Worm (Caenorhabditis elegans) whole organism, L4 larva: ENCODE measurements around the gene T05H10.4.
A peak's percentile ranks its signal among the peaks of the same experiment; 100 is the strongest.

Source experiments
- F10B5.3 ChIP-seq: sonication (generic microtip); optimal IDR thresholded peaks from 2 replicates; lab custom pipeline; 2016; ENCODE audit warnings: mild to moderate bottlenecking, missing genetic modification characterization, missing compliant biosample characterization
- F37D6.2 ChIP-seq: sonication (generic microtip); optimal IDR thresholded peaks from 2 replicates; lab custom pipeline; 2016; ENCODE audit warnings: mild to moderate bottlenecking, missing genetic modification characterization, missing compliant biosample characterization
- F44E2.7 ChIP-seq: fragments of 200-800 bp; sonication (Bioruptor generic); IDR thresholded peaks from 2 replicates; pipeline ENCODE4 v2.1.2; 2022; ENCODE audit warnings: missing genetic modification characterization, missing compliant biosample characterization
- F49E8.2 ChIP-seq: sonication (generic microtip); optimal IDR thresholded peaks from 2 replicates; lab custom pipeline; 2016; ENCODE audit warnings: missing compliant biosample characterization, mild to moderate bottlenecking, missing genetic modification characterization, borderline replicate concordance
- T20F7.1 ChIP-seq: fragments of 200-800 bp; sonication (Bioruptor generic); optimal IDR thresholded peaks from 2 replicates; lab custom pipeline; 2018; ENCODE audit warnings: mild to moderate bottlenecking, missing genetic modification characterization, missing compliant biosample characterization
- T26A8.4 ChIP-seq: fragments of 200-800 bp; sonication (Bioruptor generic); IDR thresholded peaks from 2 replicates; pipeline ENCODE4 v1.3.6; 2022; ENCODE audit warnings: missing genetic modification characterization, missing compliant biosample characterization
- Y48G9A.11 ChIP-seq: fragments of 200-800 bp; sonication (Bioruptor generic); IDR thresholded peaks from 2 replicates; pipeline ENCODE4 v1.3.6; 2022; ENCODE audit warnings: missing genetic modification reagents, missing genetic modification characterization, missing compliant biosample characterization
- Y5F2A.4 ChIP-seq: fragments of 200-800 bp; sonication (Bioruptor generic); optimal IDR thresholded peaks from 2 replicates; lab custom pipeline; 2018; ENCODE audit warnings: mild to moderate bottlenecking, missing genetic modification characterization, missing compliant biosample characterization
- aha-1 ChIP-seq: fragments of 150-350 bp; peaks from one replicate; lab custom pipeline; 2014; ENCODE audit warnings: missing biosample characterization, missing genetic modification characterization
- ama-1 ChIP-seq: fragments of 150-350 bp; optimal IDR thresholded peaks from 2 replicates; lab custom pipeline; 2014; ENCODE audit warnings: inconsistent platforms, mixed read lengths
- arid-1 ChIP-seq: fragments of 200-800 bp; sonication (Bioruptor generic); conservative IDR thresholded peaks from 2 replicates; pipeline ENCODE4 v1.3.6; 2022; ENCODE audit warnings: missing genetic modification reagents, missing genetic modification characterization, missing compliant biosample characterization
- ceh-62 ChIP-seq: sonication (generic microtip); optimal IDR thresholded peaks from 2 replicates; lab custom pipeline; 2017; ENCODE audit warnings: missing biosample characterization, missing genetic modification characterization
- cey-2 ChIP-seq: sonication (generic microtip); optimal IDR thresholded peaks from 3 replicates; lab custom pipeline; 2017; ENCODE audit warnings: missing genetic modification characterization, mild to moderate bottlenecking, missing compliant biosample characterization, antibody characterized with exemption, borderline replicate concordance; ENCODE audit not compliant: insufficient read depth
- ctbp-1 ChIP-seq: fragments of 200-800 bp; sonication (Bioruptor generic); IDR thresholded peaks from 2 replicates; pipeline ENCODE4 v1.3.6; 2022; ENCODE audit warnings: missing genetic modification reagents, missing genetic modification characterization, missing compliant biosample characterization
- daf-16 ChIP-seq, 3 experiments: sonication (generic microtip); optimal IDR thresholded peaks; 2 replicates each; lab custom pipeline; 2016 to 2017; ENCODE audit warnings: missing genetic modification characterization in 3 of 3, missing genetic modification reagents in 3 of 3, mild to moderate bottlenecking in 2 of 3, missing compliant biosample characterization in 2 of 3, missing biosample characterization in 1 of 3, moderate library complexity in 1 of 3
- daf-8 ChIP-seq: fragments of 200-800 bp; sonication (Bioruptor generic); IDR thresholded peaks from 2 replicates; pipeline ENCODE4 v1.3.6; 2022; ENCODE audit warnings: missing genetic modification characterization, missing compliant biosample characterization
- dmd-6 ChIP-seq: fragments of 200-800 bp; sonication (Bioruptor generic); IDR thresholded peaks from 2 replicates; pipeline ENCODE4 v1.3.6; 2022; ENCODE audit warnings: missing genetic modification reagents, missing genetic modification characterization, missing compliant biosample characterization
- duxl-1 ChIP-seq: sonication (generic microtip); optimal IDR thresholded peaks from 2 replicates; lab custom pipeline; 2016; ENCODE audit warnings: mild to moderate bottlenecking, missing genetic modification characterization, moderate library complexity, missing compliant biosample characterization; ENCODE audit not compliant: poor library complexity
- dve-1 ChIP-seq: sonication (generic microtip); optimal IDR thresholded peaks from 2 replicates; lab custom pipeline; 2017; ENCODE audit warnings: antibody characterized with exemption, mild to moderate bottlenecking, missing genetic modification characterization, missing compliant biosample characterization; ENCODE audit not compliant: insufficient read depth
- fos-1 ChIP-seq: fragments of 150-350 bp; optimal IDR thresholded peaks from 2 replicates; lab custom pipeline; 2014; ENCODE audit warnings: missing biosample characterization, missing genetic modification characterization
- hlh-11 ChIP-seq: fragments of 200-800 bp; sonication (Bioruptor generic); optimal IDR thresholded peaks from 2 replicates; lab custom pipeline; 2018; ENCODE audit warnings: mild to moderate bottlenecking, missing genetic modification characterization, missing compliant biosample characterization
- hlh-30 ChIP-seq: sonication (generic microtip); optimal IDR thresholded peaks from 2 replicates; lab custom pipeline; 2017; ENCODE audit warnings: antibody characterized with exemption, mild to moderate bottlenecking, missing genetic modification characterization, missing compliant biosample characterization; ENCODE audit not compliant: insufficient read depth
- lin-15B ChIP-seq: fragments of 150-350 bp; sonication (generic microtip); optimal IDR thresholded peaks from 3 replicates; lab custom pipeline; 2014; ENCODE audit warnings: missing biosample characterization, missing genetic modification characterization
- lsy-2 ChIP-seq, 2 experiments: fragments of 150-350 bp in 1 of 2; sonication (generic microtip) in 1 of 2; optimal IDR thresholded peaks; 2 replicates each; lab custom pipeline; 2014 to 2017; ENCODE audit warnings: missing biosample characterization in 2 of 2, missing genetic modification characterization in 2 of 2
- madf-9 ChIP-seq: fragments of 200-800 bp; sonication (Bioruptor generic); conservative IDR thresholded peaks from 2 replicates; pipeline ENCODE4 v1.3.6; 2022; ENCODE audit warnings: missing genetic modification reagents, missing genetic modification characterization, missing compliant biosample characterization
- mdt-29 ChIP-seq: fragments of 200-800 bp; sonication (Bioruptor generic); IDR thresholded peaks from 2 replicates; pipeline ENCODE4 v1.3.6; 2022; ENCODE audit warnings: missing genetic modification reagents, missing genetic modification characterization, missing compliant biosample characterization
- mxl-3 ChIP-seq: fragments of 200-800 bp; sonication (Bioruptor generic); optimal IDR thresholded peaks from 2 replicates; lab custom pipeline; 2018; ENCODE audit warnings: mild to moderate bottlenecking, missing genetic modification characterization, missing compliant biosample characterization
- nhr-102 ChIP-seq: sonication (generic microtip); optimal IDR thresholded peaks from 2 replicates; lab custom pipeline; 2016; ENCODE audit warnings: mild to moderate bottlenecking, missing genetic modification characterization, moderate library complexity, missing compliant biosample characterization
- nhr-11 ChIP-seq: fragments of 150-350 bp; optimal IDR thresholded peaks from 2 replicates; lab custom pipeline; 2014; ENCODE audit warnings: missing biosample characterization, missing genetic modification characterization
- nhr-25 ChIP-seq: sonication (generic microtip); optimal IDR thresholded peaks from 2 replicates; lab custom pipeline; 2017; ENCODE audit warnings: missing genetic modification characterization, mild to moderate bottlenecking, missing compliant biosample characterization, antibody characterized with exemption, moderate library complexity, borderline replicate concordance; ENCODE audit not compliant: insufficient read depth
- nhr-28 ChIP-seq: fragments of 150-350 bp; optimal IDR thresholded peaks from 2 replicates; lab custom pipeline; 2014; ENCODE audit warnings: missing biosample characterization, missing genetic modification characterization
- nhr-41 ChIP-seq: fragments of 200-800 bp; sonication (Bioruptor generic); IDR thresholded peaks from 2 replicates; pipeline ENCODE4 v1.3.6; 2022; ENCODE audit warnings: missing genetic modification reagents, missing genetic modification characterization, missing compliant biosample characterization
- nhr-48 ChIP-seq: sonication (generic microtip); optimal IDR thresholded peaks from 2 replicates; lab custom pipeline; 2016; ENCODE audit warnings: mild to moderate bottlenecking, missing genetic modification characterization, missing compliant biosample characterization
- nhr-76 ChIP-seq: fragments of 150-350 bp; optimal IDR thresholded peaks from 2 replicates; lab custom pipeline; 2014; ENCODE audit warnings: missing biosample characterization, missing genetic modification characterization
- nhr-77 ChIP-seq: fragments of 150-350 bp; optimal IDR thresholded peaks from 2 replicates; lab custom pipeline; 2014; ENCODE audit warnings: missing biosample characterization, missing genetic modification characterization
- pha-4 ChIP-seq, 2 experiments: fragments of 150-350 bp in 1 of 2; fragments of 200-800 bp in 1 of 2; sonication (Bioruptor generic) in 1 of 2; IDR thresholded peaks in 1 of 2; optimal IDR thresholded peaks in 1 of 2; 2 replicates each; pipeline versions ENCODE4 v1.3.6 to Lab custom; 2014 to 2022; ENCODE audit warnings: missing genetic modification characterization in 2 of 2, missing genetic modification reagents in 2 of 2, missing biosample characterization in 1 of 2, missing compliant biosample characterization in 1 of 2
- saeg-2 ChIP-seq: fragments of 200-800 bp; sonication (Bioruptor generic); IDR thresholded peaks from 2 replicates; pipeline ENCODE4 v1.3.6; 2022; ENCODE audit warnings: missing genetic modification reagents, missing genetic modification characterization, missing compliant biosample characterization
- skn-1 ChIP-seq: fragments of 150-350 bp; optimal IDR thresholded peaks from 2 replicates; lab custom pipeline; 2014; ENCODE audit warnings: missing biosample characterization, missing genetic modification characterization
- snpc-4 ChIP-seq: fragments of 150-350 bp; optimal IDR thresholded peaks from 2 replicates; lab custom pipeline; 2014; ENCODE audit warnings: missing biosample characterization, missing genetic modification characterization
- spr-1 ChIP-seq: sonication (generic microtip); optimal IDR thresholded peaks from 2 replicates; lab custom pipeline; 2016; ENCODE audit warnings: mild to moderate bottlenecking, missing genetic modification characterization, missing compliant biosample characterization
- spr-3 ChIP-seq: fragments of 200-800 bp; sonication (Bioruptor generic); optimal IDR thresholded peaks from 2 replicates; lab custom pipeline; 2018; ENCODE audit warnings: mild to moderate bottlenecking, missing genetic modification characterization, missing compliant biosample characterization
- tra-1 ChIP-seq: fragments of 200-800 bp; sonication (Bioruptor generic); IDR thresholded peaks from 2 replicates; pipeline ENCODE4 v1.3.6; 2022; ENCODE audit warnings: missing genetic modification reagents, missing genetic modification characterization, missing compliant biosample characterization
- unc-130 ChIP-seq: sonication (generic microtip); optimal IDR thresholded peaks from 2 replicates; lab custom pipeline; 2016; ENCODE audit warnings: missing genetic modification reagents, missing genetic modification characterization, missing compliant biosample characterization
- unc-39 ChIP-seq: sonication (generic microtip); optimal IDR thresholded peaks from 2 replicates; lab custom pipeline; 2017; ENCODE audit warnings: missing biosample characterization, missing genetic modification characterization
- zfp-2 ChIP-seq: sonication (generic microtip); optimal IDR thresholded peaks from 2 replicates; lab custom pipeline; 2016; ENCODE audit warnings: mild to moderate bottlenecking, missing genetic modification characterization, missing compliant biosample characterization
- zfp-3 ChIP-seq: fragments of 200-800 bp; sonication (Bioruptor generic); conservative IDR thresholded peaks from 2 replicates; pipeline ENCODE4 v1.3.6; 2022; ENCODE audit warnings: missing genetic modification reagents, missing genetic modification characterization, missing compliant biosample characterization
- ztf-11 ChIP-seq: fragments of 150-350 bp; optimal IDR thresholded peaks from 2 replicates; lab custom pipeline; 2014; ENCODE audit warnings: missing biosample characterization, missing genetic modification characterization
- ztf-7 ChIP-seq: fragments of 150-350 bp; optimal IDR thresholded peaks from 2 replicates; lab custom pipeline; 2014; ENCODE audit warnings: missing biosample characterization, missing genetic modification characterization

The T05H10.4 gene

ce11 chrII:8086803-8087202 lies 33.9 kb downstream of the T05H10.4 start, which contains the start of gene K02C4.3 (continued):
- TF ChIP-seq hlh-11 (tag; lab: Kevin White, UChicago) = peak; percentile 46

- TF ChIP-seq Y5F2A.4 (GFP tag; lab: Kevin White, UChicago) = no peak
- TF ChIP-seq ceh-62 (tag; lab: Kevin White, UChicago) = no peak
- TF ChIP-seq F49E8.2 = peak; percentile 60
- TF ChIP-seq hlh-11 (tag; lab: Kevin White, UChicago) = peak; percentile 56
- TF ChIP-seq spr-3 (GFP tag; lab: Kevin White, UChicago) = no peak
- TF ChIP-seq ztf-7 (tag; lab: Kevin White, UChicago) = no peak
- TF ChIP-seq nhr-28 = peak; percentile 0
- TF ChIP-seq mdt-29 (GFP tag; lab: Robert Waterston, UW) = no peak
- no peak for TF ChIP-seq ztf-11
- no peak for TF ChIP-seq ctbp-1 (GFP tag; lab: Robert Waterston, UW)
- no peak for TF ChIP-seq cey-2 (tag; lab: Kevin White, UChicago)
- TF ChIP-seq T20F7.1 (GFP tag; lab: Kevin White, UChicago) = no peak
- TF ChIP-seq mxl-3 (GFP tag; lab: Kevin White, UChicago) = no peak
- TF ChIP-seq madf-9 (GFP tag; lab: Robert Waterston, UW) = no peak
- peak; percentile 67 for TF ChIP-seq dve-1 (tag; lab: Kevin White, UChicago)
- TF ChIP-seq nhr-76 = no peak
- TF ChIP-seq unc-130 = no peak
- no peak for TF ChIP-seq fos-1
- no peak for TF ChIP-seq pha-4 (GFP tag; IDR thresholded peaks at IDR 0.05; lab: Robert Waterston, UW)
- TF ChIP-seq pha-4 (tag; optimal IDR thresholded peaks at IDR 0.05; lab: Kevin White, UChicago) = no peak
- peak; percentile 62 for TF ChIP-seq duxl-1 (tag; lab: Kevin White, UChicago)
- peak; percentile 62 for TF ChIP-seq T26A8.4 (GFP tag; lab: Robert Waterston, UW)
- TF ChIP-seq spr-1 (tag; lab: Kevin White, UChicago) = no peak
- TF ChIP-seq nhr-77 (tag; lab: Kevin White, UChicago) = peak; percentile 56
- no peak for TF ChIP-seq nhr-41 (GFP tag; lab: Robert Waterston, UW)
- TF ChIP-seq nhr-11 (tag; lab: Kevin White, UChicago) = peak; percentile 37
- TF ChIP-seq skn-1 (tag; lab: Kevin White, UChicago) = no peak
- no peak for TF ChIP-seq F44E2.7
- TF ChIP-seq daf-8 = no peak
- TF ChIP-seq daf-16 (GFP tag; optimal IDR thresholded peaks at IDR 0.05; lab: Kevin White, UChicago) = no peak
- peak; percentile 26 for TF ChIP-seq daf-16 (tag; optimal IDR thresholded peaks at IDR 0.05; lab: Kevin White, UChicago)
- peak; percentile 40; the same call in 1 of the 2 replicates for TF ChIP-seq Y48G9A.11 (GFP tag; lab: Robert Waterston, UW)
- TF ChIP-seq F10B5.3 (tag; lab: Kevin White, UChicago) = no peak
- no peak for TF ChIP-seq tra-1 (GFP tag; lab: Robert Waterston, UW)
- TF ChIP-seq lsy-2 (tag; optimal IDR thresholded peaks at IDR 0.05; lab: Kevin White, UChicago) = peak in 1 of 2 experiments; percentile 71
- peak; percentile 93 for TF ChIP-seq ama-1 (lab: Kevin White, UChicago)
- peak; percentile 47 for TF ChIP-seq nhr-102
- TF ChIP-seq arid-1 (GFP tag; lab: Robert Waterston, UW) = 0 out of 2 replicates have a peak, but pooled peaks have one; percentile 13
- peak; percentile 53 for TF ChIP-seq nhr-25 (tag; lab: Kevin White, UChicago)
- TF ChIP-seq zfp-3 (GFP tag; lab: Robert Waterston, UW) = no peak
- peak; percentile 86 for TF ChIP-seq snpc-4 (tag; lab: Kevin White, UChicago)
- TF ChIP-seq unc-39 = no peak
- TF ChIP-seq zfp-2 (tag; lab: Kevin White, UChicago) = no peak
- no peak for TF ChIP-seq lin-15B
- peak; percentile 48 for TF ChIP-seq hlh-30 (tag; lab: Kevin White, UChicago)
- no peak for TF ChIP-seq nhr-48
- TF ChIP-seq F37D6.2 = no peak
- TF ChIP-seq dmd-6 (GFP tag; lab: Robert Waterston, UW) = peak; percentile 25; the same call in 1 of the 2 replicates
- peak; percentile 90 for TF ChIP-seq aha-1 (tag; lab: Kevin White, UChicago)
- no peak for TF ChIP-seq saeg-2 (GFP tag; lab: Robert Waterston, UW)
Measured at ce11 chrII:8091528-8091927, 38.6 kb downstream of the T05H10.4 start.
